Worm (Caenorhabditis elegans): Measurements from ENCODE around the gene T12A7.6.

DNA sequence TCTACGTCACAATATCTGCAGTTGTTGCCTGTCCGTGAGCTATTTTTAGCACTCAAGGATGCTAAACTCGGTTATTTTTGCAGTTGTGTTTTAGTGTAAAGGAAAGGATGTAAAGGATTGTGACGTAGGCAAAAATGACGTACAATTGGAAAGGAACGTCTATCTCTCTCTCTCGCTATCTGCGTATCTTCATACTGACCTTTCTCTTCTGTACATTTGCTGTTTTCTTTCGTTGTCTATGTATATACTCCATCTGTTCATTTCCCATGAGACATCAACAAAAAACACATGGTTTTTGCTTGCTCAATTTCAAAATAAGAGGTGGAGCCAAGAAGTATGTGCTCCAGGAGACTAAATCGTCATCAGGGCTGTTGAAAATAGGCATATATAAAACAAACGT lies 4.7 kb upstream of the T12A7.6 start:
- TF ChIP-seq sptf-1 (tag; optimal IDR thresholded peaks at IDR 0.05) (no peak), lsy-2 (tag; optimal IDR thresholded peaks at IDR 0.05) (no peak), nhr-12 (tag; optimal IDR thresholded peaks at IDR 0.05) (no peak), M03D4.4 (tag; optimal IDR thresholded peaks at IDR 0.05) (no peak), ces-1 (GFP tag; optimal IDR thresholded peaks at IDR 0.05) (no peak), nhr-28 (tag; optimal IDR thresholded peaks at IDR 0.05) (no peak), ztf-11 (tag; optimal IDR thresholded peaks at IDR 0.05) (no peak), ham-2 (GFP tag; optimal IDR thresholded peaks at IDR 0.05) (no peak), nhr-237 (tag; optimal IDR thresholded peaks at IDR 0.05) (no peak)

All from whole organism, mixed stage, embryonic.